Fruit fly (Drosophila melanogaster): ENCODE results near the gene CG12091.
A peak's percentile ranks its signal among the peaks of the same experiment; 100 is the strongest.

The CG12091 gene

dm6 chr3L:1545693-1546329, 9.2 kb upstream of the CG12091 start, which contains the start of the genes CG32313 and Pcyt1 (continued):
- no peak for TF ChIP-seq CG6689 (GFP tag; IDR thresholded peaks at IDR 0.05)
- TF ChIP-seq scrt (GFP tag; optimal IDR thresholded peaks at IDR 0.05), result peak; percentile 35
- TF ChIP-seq sr (GFP tag; IDR thresholded peaks at IDR 0.05), result no peak
- TF ChIP-seq CG15514 (GFP tag; optimal IDR thresholded peaks at IDR 0.05), result peak; percentile 91
- peak; percentile 3 for TF ChIP-seq gem (tag; optimal IDR thresholded peaks at IDR 0.05)
- TF ChIP-seq Hand (GFP tag; optimal IDR thresholded peaks at IDR 0.05), result no peak
- TF ChIP-seq Dip2 (GFP tag; IDR thresholded peaks at IDR 0.05), result no peak
- peak; percentile 55 for TF ChIP-seq Hmr (GFP tag; optimal IDR thresholded peaks at IDR 0.05)
- TF ChIP-seq tap (tag; optimal IDR thresholded peaks at IDR 0.05), result peak; percentile 49
- TF ChIP-seq lilli (GFP tag; optimal IDR thresholded peaks at IDR 0.05), result peak; percentile 40
- TF ChIP-seq MBD-R2 (GFP tag; IDR thresholded peaks at IDR 0.05), result peak; percentile 45
- TF ChIP-seq CG14860 (GFP tag; IDR thresholded peaks at IDR 0.05; ENCODE audit: partially characterized antibody), result peak; percentile 86
- TF ChIP-seq Rfx (GFP tag; IDR thresholded peaks at IDR 0.05), result peak; percentile 23; the same call in 1 of the 2 replicates
- peak; percentile 22 for TF ChIP-seq Max (GFP tag; optimal IDR thresholded peaks at IDR 0.05)
- no peak for TF ChIP-seq cwo (GFP tag; optimal IDR thresholded peaks at IDR 0.05)
- TF ChIP-seq CG17186 (GFP tag; optimal IDR thresholded peaks at IDR 0.05), result peak; percentile 76
- TF ChIP-seq Asciz (GFP tag; optimal IDR thresholded peaks at IDR 0.05), result peak; percentile 12
- no peak; the same call in 1 of the 2 replicates for TF ChIP-seq stc (GFP tag; IDR thresholded peaks at IDR 0.05)
- peak; percentile 0 for TF ChIP-seq BtbVII (GFP tag; optimal IDR thresholded peaks at IDR 0.05)
- TF ChIP-seq CG13894 (tag; optimal IDR thresholded peaks at IDR 0.05), result peak; percentile 59
- no peak for TF ChIP-seq CG11398 (GFP tag; optimal IDR thresholded peaks at IDR 0.05)

DNA sequence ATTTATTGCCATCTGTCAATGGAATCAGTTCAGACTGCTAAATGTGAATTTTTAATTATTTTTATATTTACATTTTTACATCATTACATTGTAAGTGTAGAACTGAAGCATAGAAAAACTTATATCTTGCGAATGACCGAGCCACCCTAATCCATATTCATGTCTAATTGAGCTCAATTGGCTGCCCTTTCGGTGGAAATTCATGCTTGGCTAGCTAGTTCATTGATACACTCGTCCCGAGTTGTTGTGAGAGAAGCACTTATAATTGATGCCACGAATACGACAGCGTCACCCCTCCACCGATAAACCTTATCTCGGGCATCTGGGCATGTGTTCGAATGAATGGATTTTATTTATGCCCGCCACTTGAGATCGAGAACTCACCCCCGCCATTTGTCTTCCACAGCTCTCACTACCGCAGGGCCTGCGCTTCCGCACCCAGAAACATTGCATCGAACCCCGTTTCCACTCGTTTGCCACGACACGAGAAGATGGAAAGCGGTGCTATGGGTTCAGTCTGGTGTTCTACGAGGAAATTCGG, 1.7 kb upstream of the CG12091 start:
- TF ChIP-seq HmgD (GFP tag; optimal IDR thresholded peaks at IDR 0.05) (no peak), CG18599 (GFP tag; optimal IDR thresholded peaks at IDR 0.05) (no peak), slp2 (GFP tag; optimal IDR thresholded peaks at IDR 0.05) (no peak), CG10431 (GFP tag; optimal IDR thresholded peaks at IDR 0.05) (no peak), CG33557 (GFP tag; optimal IDR thresholded peaks at IDR 0.05) (no peak), grn (GFP tag; optimal IDR thresholded peaks at IDR 0.05) (peak; percentile 80), CG15479 (GFP tag; optimal IDR thresholded peaks at IDR 0.05) (no peak), pnt (GFP tag; optimal IDR thresholded peaks at IDR 0.05) (no peak), tgo (GFP tag; IDR thresholded peaks at IDR 0.05) (no peak), Blimp-1 (GFP tag; optimal IDR thresholded peaks at IDR 0.05) (no peak), CG13287 (GFP tag; IDR thresholded peaks at IDR 0.05; ENCODE audit: partially characterized antibody) (no peak), CG17361 (GFP tag; IDR thresholded peaks at IDR 0.05) (no peak), Sox100B (GFP tag; optimal IDR thresholded peaks at IDR 0.05) (no peak), caup (GFP tag; optimal IDR thresholded peaks at IDR 0.05; ENCODE audit: severe bottlenecking) (no peak), Ptx1 (GFP tag; IDR thresholded peaks at IDR 0.05) (no peak), nom (GFP tag; optimal IDR thresholded peaks at IDR 0.05) (no peak), CG32532 (GFP tag; IDR thresholded peaks at IDR 0.05) (no peak), wdn (GFP tag; IDR thresholded peaks at IDR 0.05) (no peak), chif (GFP tag; optimal IDR thresholded peaks at IDR 0.05) (no peak), Adf1 (GFP tag; IDR thresholded peaks at IDR 0.05) (no peak), Hr51 (GFP tag; optimal IDR thresholded peaks at IDR 0.05) (peak in 1 of 2 experiments; percentile 12), CG2120 (GFP tag; optimal IDR thresholded peaks at IDR 0.05) (peak; percentile 2), CG17186 (GFP tag; optimal IDR thresholded peaks at IDR 0.05) (no peak), CG16813 (GFP tag; IDR thresholded peaks at IDR 0.05; ENCODE audit: partially characterized antibody) (no peak), br (optimal IDR thresholded peaks at IDR 0.05) (no peak), emc (GFP tag; optimal IDR thresholded peaks at IDR 0.05) (no peak), ttk (GFP tag; IDR thresholded peaks at IDR 0.05) (no peak), usp (GFP tag; optimal IDR thresholded peaks at IDR 0.05) (no peak), zfh2 (GFP tag; optimal IDR thresholded peaks at IDR 0.05) (no peak)
